Fruit fly (Drosophila melanogaster): ENCODE data around the gene Gcna.

Gcna gene

DNA sequence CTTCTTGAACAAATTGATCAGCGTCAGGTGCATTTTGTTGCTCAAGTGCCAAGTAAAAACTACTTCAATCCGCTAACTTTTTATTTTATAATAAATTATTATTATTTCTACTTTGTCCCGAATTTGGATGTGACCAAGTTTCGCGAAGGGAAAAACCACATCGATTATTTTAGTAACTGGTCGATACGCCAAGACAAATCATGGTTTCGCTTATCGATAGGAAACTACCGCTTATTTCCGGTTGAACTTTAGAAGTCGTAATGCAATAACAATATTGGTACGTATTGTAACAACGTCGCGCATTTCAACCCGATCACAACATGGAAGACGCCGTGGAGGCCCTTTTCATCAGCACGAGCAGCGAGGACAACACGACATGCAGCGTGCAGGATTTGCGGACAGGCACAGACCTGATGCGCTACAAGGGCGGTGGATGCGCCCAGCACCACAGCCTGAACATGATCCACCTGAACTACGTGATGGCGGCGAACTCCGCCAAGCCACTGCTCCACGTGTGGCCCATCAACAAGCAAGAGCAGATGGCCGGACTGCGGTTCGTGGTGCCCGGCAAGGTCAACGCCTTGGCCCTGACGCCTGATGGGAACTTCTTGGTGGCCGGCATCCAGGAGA lies 11.6 kb upstream of the Gcna start, which contains the start of the genes CG14817 and CG14805 (continued):
- no peak for TF ChIP-seq achi (GFP tag; optimal IDR thresholded peaks at IDR 0.05)
- TF ChIP-seq CG8119 (GFP tag; IDR thresholded peaks at IDR 0.05), result no peak; the same call in 2 of the 3 replicates
- peak; percentile 71 for TF ChIP-seq svp (GFP tag)
- TF ChIP-seq pdm3 (GFP tag; optimal IDR thresholded peaks at IDR 0.05), result no peak
- TF ChIP-seq Met (GFP tag; optimal IDR thresholded peaks at IDR 0.05), result no peak
- TF ChIP-seq CG8319 (GFP tag; optimal IDR thresholded peaks at IDR 0.05), result no peak
- peak; percentile 58 for TF ChIP-seq CG6163 (GFP tag; IDR thresholded peaks at IDR 0.05)
- no peak for TF ChIP-seq CG10669 (GFP tag; optimal IDR thresholded peaks at IDR 0.05)
- peak; percentile 40 for TF ChIP-seq CG6792 (GFP tag; optimal IDR thresholded peaks at IDR 0.05)
- TF ChIP-seq Sox102F (GFP tag; optimal IDR thresholded peaks at IDR 0.05), result no peak
- TF ChIP-seq eg (GFP tag; IDR thresholded peaks at IDR 0.05), result peak; percentile 61
- peak; percentile 45 for TF ChIP-seq cyc (GFP tag; optimal IDR thresholded peaks at IDR 0.05)
- TF ChIP-seq acj6 (GFP tag; optimal IDR thresholded peaks at IDR 0.05), result no peak
- no peak for TF ChIP-seq fkh (GFP tag; optimal IDR thresholded peaks at IDR 0.05)
- TF ChIP-seq Sox15 (GFP tag; optimal IDR thresholded peaks at IDR 0.05), result no peak
- TF ChIP-seq CG3919 (GFP tag; optimal IDR thresholded peaks at IDR 0.05), result no peak
- TF ChIP-seq CG6854 (GFP tag; optimal IDR thresholded peaks at IDR 0.05), result peak; percentile 91

DNA sequence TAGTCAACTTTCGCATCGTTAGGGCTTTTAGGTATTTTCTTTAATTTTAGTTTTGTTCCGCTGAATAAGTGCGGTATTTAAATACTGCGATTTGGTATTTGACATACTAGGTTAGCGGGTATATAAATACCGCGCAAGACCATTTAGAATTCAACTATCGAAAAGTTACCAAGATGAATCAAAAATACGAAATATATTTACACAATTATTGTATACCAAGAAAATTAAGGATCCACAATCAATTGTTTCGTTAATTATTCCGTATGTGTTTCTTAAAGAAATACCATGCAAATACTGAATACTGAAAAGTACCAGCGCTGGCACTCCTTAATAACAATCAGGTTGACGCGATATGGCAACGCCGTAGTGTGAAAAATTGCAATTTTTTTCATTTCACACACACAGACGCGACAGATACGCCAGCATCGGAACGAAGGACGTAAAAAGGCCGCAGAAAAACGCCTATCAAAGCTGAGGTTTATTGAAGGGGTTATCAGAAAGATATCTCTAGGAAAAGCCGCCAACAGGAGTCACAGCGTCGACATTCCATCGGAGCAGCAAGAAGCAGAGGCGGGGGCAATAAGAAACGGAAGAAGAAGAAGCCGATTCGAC lies 8.0 kb upstream of the Gcna start, which contains the start of the genes Pgam5 and Vps26:
Gene Pgam5 (minus strand): TSS at position 51 of the 612 bp plus-strand sequence.
Gene Vps26 (plus strand): TSS at position 339 of the 612 bp plus-strand sequence.
- peak; percentile 27 for TF ChIP-seq Eip78C (GFP tag)
- no peak for TF ChIP-seq CG4318 (GFP tag; optimal IDR thresholded peaks at IDR 0.05)
- peak; percentile 76 for TF ChIP-seq svp (GFP tag)

DNA sequence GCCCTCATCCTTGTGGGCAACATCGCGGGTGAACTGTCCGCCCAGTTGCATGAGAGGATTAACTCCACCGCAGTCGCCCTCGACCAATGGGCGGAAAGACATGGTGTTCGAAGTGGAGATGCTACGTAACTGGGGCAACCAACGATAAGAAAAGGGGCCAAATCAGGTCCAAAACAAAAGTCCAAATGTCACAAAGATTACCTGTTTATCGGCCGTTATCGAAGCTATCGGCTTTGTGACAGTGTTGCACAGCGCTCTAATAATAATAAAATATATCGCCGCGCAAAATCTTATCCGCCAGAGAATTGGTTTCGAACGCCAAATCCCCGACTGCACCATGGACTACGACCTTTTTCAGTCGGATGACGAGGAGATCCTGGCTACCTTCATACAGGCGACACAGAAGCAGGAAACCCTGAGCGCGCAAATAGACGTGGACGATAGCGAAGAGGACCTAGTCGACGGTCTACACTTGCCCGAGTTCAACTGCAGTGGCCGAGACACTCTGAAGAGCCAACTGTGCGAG lies 3.0 kb upstream of the Gcna start, which contains the start of the genes CG14803 and Pex5:
Gene CG14803 (plus strand): TSS at position 285 of the 526 bp plus-strand sequence.
Gene Pex5 (minus strand): TSS at position 476 of the 526 bp plus-strand sequence.
- TF ChIP-seq esn (GFP tag; optimal IDR thresholded peaks at IDR 0.05) (peak; percentile 20), Smox (GFP tag; optimal IDR thresholded peaks at IDR 0.05) (no peak), Eip78C (GFP tag) (peak; percentile 26), svp (GFP tag) (peak; percentile 92)

dm6 chrX:1861620-1862184 lies 3.9 kb downstream of the Gcna start, which contains the start of gene deltaCOP:
Gene deltaCOP (minus strand): TSS chrX:1861790.
- TF ChIP-seq OdsH (GFP tag; optimal IDR thresholded peaks at IDR 0.05), result no peak
- TF ChIP-seq Met (GFP tag; optimal IDR thresholded peaks at IDR 0.05), result no peak
- no peak for TF ChIP-seq vri (GFP tag; optimal IDR thresholded peaks at IDR 0.05)
- TF ChIP-seq fkh (GFP tag; optimal IDR thresholded peaks at IDR 0.05), result no peak
- no peak for TF ChIP-seq pdm3 (GFP tag; optimal IDR thresholded peaks at IDR 0.05)
- peak; percentile 93 for TF ChIP-seq Sox14 (GFP tag; optimal IDR thresholded peaks at IDR 0.05)
- TF ChIP-seq CG9139 (GFP tag; optimal IDR thresholded peaks at IDR 0.05), result no peak
- TF ChIP-seq CG8632 (GFP tag; optimal IDR thresholded peaks at IDR 0.05), result peak; percentile 85
- peak; percentile 97 for TF ChIP-seq Eip78C (GFP tag)
- TF ChIP-seq Sox15 (GFP tag; optimal IDR thresholded peaks at IDR 0.05), result peak; percentile 84
- peak; percentile 90 for TF ChIP-seq Hr39 (GFP tag; optimal IDR thresholded peaks at IDR 0.05)
- TF ChIP-seq CG11294 (GFP tag; IDR thresholded peaks at IDR 0.05), result peak; percentile 72
- no peak for TF ChIP-seq CG10631 (GFP tag; optimal IDR thresholded peaks at IDR 0.05)
- TF ChIP-seq lz (GFP tag; optimal IDR thresholded peaks at IDR 0.05), result peak; percentile 91
- TF ChIP-seq CG6276 (GFP tag; optimal IDR thresholded peaks at IDR 0.05), result no peak
- peak; percentile 82 for TF ChIP-seq CG6163 (GFP tag; IDR thresholded peaks at IDR 0.05)
- peak; percentile 89 for TF ChIP-seq cyc (GFP tag; optimal IDR thresholded peaks at IDR 0.05)
- peak; percentile 92 for TF ChIP-seq svp (GFP tag)
- no peak for TF ChIP-seq Sox102F (GFP tag; optimal IDR thresholded peaks at IDR 0.05)
- TF ChIP-seq acj6 (GFP tag; optimal IDR thresholded peaks at IDR 0.05), result no peak
- TF ChIP-seq CG7368 (GFP tag; optimal IDR thresholded peaks at IDR 0.05), result peak; percentile 77
- TF ChIP-seq ss (GFP tag; optimal IDR thresholded peaks at IDR 0.05), result peak in 1 of 2 experiments; percentile 80
- peak; percentile 74 for TF ChIP-seq fd59A (GFP tag; optimal IDR thresholded peaks at IDR 0.05)
- TF ChIP-seq CG10669 (GFP tag; optimal IDR thresholded peaks at IDR 0.05), result no peak
- peak; percentile 70 for TF ChIP-seq CG8319 (GFP tag; optimal IDR thresholded peaks at IDR 0.05)
- TF ChIP-seq CG15336 (GFP tag; IDR thresholded peaks at IDR 0.05), result peak; percentile 76
- TF ChIP-seq CG31627 (GFP tag; optimal IDR thresholded peaks at IDR 0.05), result peak; percentile 92
- peak; percentile 70 for TF ChIP-seq CG11762 (GFP tag; optimal IDR thresholded peaks at IDR 0.05; ENCODE audit: insufficient read depth)
- peak; percentile 73; the same call in 2 of the 3 replicates for TF ChIP-seq CG8119 (GFP tag; IDR thresholded peaks at IDR 0.05)
- TF ChIP-seq CG34406 (GFP tag; optimal IDR thresholded peaks at IDR 0.05), result peak; percentile 83
- peak; percentile 77 for TF ChIP-seq Lpt (GFP tag; optimal IDR thresholded peaks at IDR 0.05)
- TF ChIP-seq spab (GFP tag; optimal IDR thresholded peaks at IDR 0.05), result no peak

Data from whole organism, prepupa.